Worm (Caenorhabditis elegans) whole organism, late embryonic: Measurements from ENCODE around the gene C16C8.21.
"Not testable (repeated sequence)": the region's sequence is repeated elsewhere in the genome, so short reads cannot be mapped to it uniquely, and the experiment has no call there.

ENCODE experiments used
- ceh-34 ChIP-seq: sonication (generic microtip); optimal IDR thresholded peaks from 2 replicates; lab custom pipeline; 2016; ENCODE audit warnings: mild to moderate bottlenecking, missing genetic modification characterization, missing compliant biosample characterization
- hlh-8 ChIP-seq: sonication (generic microtip); optimal IDR thresholded peaks from 2 replicates; lab custom pipeline; 2016; ENCODE audit warnings: missing genotype, missing genetic modification characterization, missing compliant biosample characterization
- unc-55 ChIP-seq: sonication (generic microtip); optimal IDR thresholded peaks from 2 replicates; lab custom pipeline; 2017; ENCODE audit warnings: missing biosample characterization, missing genetic modification reagents, missing genetic modification characterization

ce11 chrII:3490797-3491196 lies 42.8 kb downstream of the C16C8.21 start, which contains the start of gene fbxb-112:
- not testable (repeated sequence) for TF ChIP-seq ceh-34 (tag; lab: Kevin White, UChicago); unc-55; hlh-8 (tag; lab: Kevin White, UChicago)
